Fruit fly (Drosophila melanogaster): ENCODE results near the gene CG11983.

The CG11983 gene

DNA sequence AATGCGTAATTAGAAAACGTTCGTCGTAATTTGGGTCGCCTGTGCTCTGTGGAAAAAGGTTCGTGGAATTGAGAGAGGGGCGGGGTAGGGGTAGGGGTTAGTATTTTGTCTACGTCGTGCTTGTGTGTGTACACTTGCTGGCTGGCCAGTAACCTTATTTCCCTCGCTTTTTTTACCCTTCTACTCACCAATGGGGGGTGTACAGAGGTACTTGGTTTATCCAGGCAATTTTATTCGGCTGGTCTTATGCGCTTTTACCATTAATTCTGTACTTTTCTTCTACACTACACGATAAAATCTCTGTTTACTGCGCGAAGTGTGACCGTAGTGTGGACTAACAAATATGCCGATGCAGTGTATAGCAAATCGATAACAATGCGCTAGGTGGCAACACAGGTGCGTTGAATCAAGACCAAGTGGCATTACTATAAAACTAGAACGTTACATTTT, 11.6 kb downstream of the CG11983 start, which contains the start of gene tgo (continued):
- peak; percentile 65 for TF ChIP-seq CG2116 (GFP tag; optimal IDR thresholded peaks at IDR 0.05)
- TF ChIP-seq Adf1 (GFP tag; IDR thresholded peaks at IDR 0.05), result peak; percentile 24; the same call in 1 of the 2 replicates
- TF ChIP-seq row (GFP tag; IDR thresholded peaks at IDR 0.05), result 0 out of 3 replicates have a peak, but pooled peaks have one; percentile 19
- peak; percentile 79 for TF ChIP-seq Lhr (GFP tag; optimal IDR thresholded peaks at IDR 0.05)
- no peak for TF ChIP-seq CkIIα-i1 (GFP tag; IDR thresholded peaks at IDR 0.05)
- TF ChIP-seq grn (GFP tag; optimal IDR thresholded peaks at IDR 0.05), result peak; percentile 99
- TF ChIP-seq Dll (GFP tag; IDR thresholded peaks at IDR 0.05; ENCODE audit: partially characterized antibody), result 0 out of 4 replicates have a peak, but pooled peaks have one; percentile 58
- TF ChIP-seq gcm (GFP tag; optimal IDR thresholded peaks at IDR 0.05), result peak; percentile 36
- peak in 1 of 2 experiments; percentile 38 for TF ChIP-seq insv (GFP tag; optimal IDR thresholded peaks at IDR 0.05)
- peak; percentile 98 for TF ChIP-seq crol (GFP tag; IDR thresholded peaks at IDR 0.05)
- peak; percentile 65 for TF ChIP-seq BEAF-32 (GFP tag; optimal IDR thresholded peaks at IDR 0.05)
- TF ChIP-seq stwl (tag; optimal IDR thresholded peaks at IDR 0.05), result peak; percentile 71
- peak; percentile 60 for TF ChIP-seq Sry-δ (GFP tag; optimal IDR thresholded peaks at IDR 0.05)
- peak; percentile 11 for TF ChIP-seq Mad (GFP tag; optimal IDR thresholded peaks at IDR 0.05)
- TF ChIP-seq onecut (GFP tag; IDR thresholded peaks at IDR 0.05), result peak; percentile 50
- no peak for TF ChIP-seq gem (tag; optimal IDR thresholded peaks at IDR 0.05)
- TF ChIP-seq sens (GFP tag), result peak; percentile 88
- peak; percentile 65 for TF ChIP-seq Sin3A (optimal IDR thresholded peaks at IDR 0.05)
- no peak for TF ChIP-seq wek (GFP tag; optimal IDR thresholded peaks at IDR 0.05)
- TF ChIP-seq CG15514 (GFP tag; optimal IDR thresholded peaks at IDR 0.05), result peak; percentile 75
- no peak for TF ChIP-seq CG4360 (GFP tag; IDR thresholded peaks at IDR 0.05)
- TF ChIP-seq pan (optimal IDR thresholded peaks at IDR 0.05), result no peak
- TF ChIP-seq pan (GFP tag; optimal IDR thresholded peaks at IDR 0.05 in 1 of 2, IDR thresholded peaks at IDR 0.05 in 1 of 2), result no peak
- peak; percentile 48 for TF ChIP-seq MBD-R2 (GFP tag; IDR thresholded peaks at IDR 0.05)
- TF ChIP-seq CG14710 (tag; optimal IDR thresholded peaks at IDR 0.05), result peak; percentile 80
- TF ChIP-seq hb (GFP tag; IDR thresholded peaks at IDR 0.05; ENCODE audit: partially characterized antibody), result no peak
- TF ChIP-seq Bdp1 (GFP tag; optimal IDR thresholded peaks at IDR 0.05), result no peak
- 0 out of 4 replicates have a peak, but pooled peaks have one; percentile 67 for TF ChIP-seq chinmo (GFP tag; IDR thresholded peaks at IDR 0.05; ENCODE audit: partially characterized antibody)
- peak; percentile 98 for TF ChIP-seq Myb (GFP tag; optimal IDR thresholded peaks at IDR 0.05)
- peak; percentile 21 for TF ChIP-seq Abd-B (GFP tag; optimal IDR thresholded peaks at IDR 0.05)
- TF ChIP-seq nmo (GFP tag; optimal IDR thresholded peaks at IDR 0.05), result peak; percentile 52
- TF ChIP-seq CHES-1-like (GFP tag; optimal IDR thresholded peaks at IDR 0.05), result peak; percentile 64
- TF ChIP-seq sna (GFP tag; IDR thresholded peaks at IDR 0.05; ENCODE audit: partially characterized antibody), result 0 out of 2 replicates have a peak, but pooled peaks have one; percentile 23
- TF ChIP-seq Fer1 (GFP tag; optimal IDR thresholded peaks at IDR 0.05), result peak; percentile 69
- TF ChIP-seq CG3847 (GFP tag; IDR thresholded peaks at IDR 0.05), result peak; percentile 59; the same call in 1 of the 2 replicates
- TF ChIP-seq CG12659 (GFP tag; optimal IDR thresholded peaks at IDR 0.05), result peak; percentile 69
- peak; percentile 96 for TF ChIP-seq pzg (GFP tag; optimal IDR thresholded peaks at IDR 0.05)
- peak; percentile 61 for TF ChIP-seq Dp (GFP tag; optimal IDR thresholded peaks at IDR 0.05)
- peak; percentile 83; the same call in 1 of the 3 replicates for TF ChIP-seq CG34422 (GFP tag; IDR thresholded peaks at IDR 0.05)
- TF ChIP-seq CG18764 (GFP tag; optimal IDR thresholded peaks at IDR 0.05), result peak; percentile 0
- peak; percentile 43 for TF ChIP-seq CG30020 (tag; optimal IDR thresholded peaks at IDR 0.05)
- no peak for TF ChIP-seq CG4404 (GFP tag; IDR thresholded peaks at IDR 0.05)
- TF ChIP-seq Nf-YB (GFP tag; optimal IDR thresholded peaks at IDR 0.05), result peak; percentile 12
- peak; percentile 61 for TF ChIP-seq CG10267 (tag; optimal IDR thresholded peaks at IDR 0.05)
- TF ChIP-seq kni (GFP tag; optimal IDR thresholded peaks at IDR 0.05), result peak; percentile 72
- peak; percentile 1 for TF ChIP-seq odd (GFP tag; optimal IDR thresholded peaks at IDR 0.05)
- peak; percentile 62 for TF ChIP-seq CG34376 (GFP tag; optimal IDR thresholded peaks at IDR 0.05)
- no peak for TF ChIP-seq stc (GFP tag; IDR thresholded peaks at IDR 0.05)
- peak; percentile 47; the same call in 1 of the 3 replicates for TF ChIP-seq knrl (GFP tag; IDR thresholded peaks at IDR 0.05; ENCODE audit: partially characterized antibody)

All from whole organism, embryonic.